4 fruit fly cellular contexts compared by ENCODE assay signal in the genomic region with DNA sequence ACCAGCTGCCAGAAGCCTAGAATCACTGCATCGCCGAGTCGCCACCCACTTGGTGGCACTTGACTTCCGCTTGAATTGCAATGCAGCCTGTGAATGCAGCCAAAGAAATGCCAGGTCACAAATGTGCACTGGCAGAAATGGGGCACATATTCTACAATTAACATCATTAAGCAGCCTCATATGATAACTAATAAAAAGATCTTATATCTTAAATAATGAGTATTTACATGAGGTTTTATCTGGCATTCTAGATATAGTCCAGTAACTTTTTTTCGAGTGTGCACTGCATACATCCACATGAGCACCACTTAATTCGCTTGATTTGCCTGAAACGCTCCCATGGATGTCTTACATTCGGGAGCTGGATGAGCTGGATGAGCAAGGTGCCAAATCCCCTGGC.
TF ChIP-seq lines count a peak whose summit lies in the region.

No protein-coding gene starts in this region.

- no peak for TF ChIP-seq CTCF in whole organism, embryonic (GFP tag; optimal IDR thresholded peaks at IDR 0.05; lab: Kevin White, UChicago)

TF ChIP-seq in whole organism, embryonic, 481 proteins besides CTCF, POLR2A, EP300 and RAD21 (continues in another document):
- TF ChIP-seq prd (optimal IDR thresholded peaks at IDR 0.05; lab: Kevin White, UChicago) = no peak
- peak; percentile 21; the same call in 1 of the 3 replicates for TF ChIP-seq prd (GFP tag; IDR thresholded peaks at IDR 0.05; lab: Robert Waterston, UW)
- TF ChIP-seq Dbx (GFP tag; IDR thresholded peaks at IDR 0.05; lab: Robert Waterston, UW) = no peak
- TF ChIP-seq bcd (GFP tag; optimal IDR thresholded peaks at IDR 0.05; lab: Kevin White, UChicago) = no peak
- no peak for TF ChIP-seq shn (GFP tag; optimal IDR thresholded peaks at IDR 0.05; lab: Kevin White, UChicago)
- TF ChIP-seq CG11504 (tag; optimal IDR thresholded peaks at IDR 0.05; lab: Kevin White, UChicago) = no peak
- TF ChIP-seq dmrt99B (tag; optimal IDR thresholded peaks at IDR 0.05; lab: Kevin White, UChicago) = no peak
- TF ChIP-seq sens (GFP tag; lab: Kevin White, UChicago) = peak; percentile 28
- no peak for TF ChIP-seq CG1233 (GFP tag; optimal IDR thresholded peaks at IDR 0.05; lab: Kevin White, UChicago)
- no peak for TF ChIP-seq CG4820 (GFP tag; optimal IDR thresholded peaks at IDR 0.05; lab: Kevin White, UChicago)
- peak; percentile 54; the same call in 1 of the 2 replicates for TF ChIP-seq Drgx (GFP tag; IDR thresholded peaks at IDR 0.05; lab: Robert Waterston, UW)
- peak; percentile 30; the same call in 1 of the 2 replicates for TF ChIP-seq CG5953 (GFP tag; IDR thresholded peaks at IDR 0.05; lab: Robert Waterston, UW)
- peak; percentile 8 for TF ChIP-seq CG1603 (tag; optimal IDR thresholded peaks at IDR 0.05; lab: Kevin White, UChicago)
- no peak for TF ChIP-seq CG7987 (GFP tag; optimal IDR thresholded peaks at IDR 0.05; lab: Kevin White, UChicago)
- TF ChIP-seq CG12659 (GFP tag; optimal IDR thresholded peaks at IDR 0.05; lab: Kevin White, UChicago) = no peak
- no peak for TF ChIP-seq stwl (tag; optimal IDR thresholded peaks at IDR 0.05; lab: Kevin White, UChicago)
- no peak for TF ChIP-seq CG3065 (GFP tag; optimal IDR thresholded peaks at IDR 0.05; lab: Kevin White, UChicago)
- no peak for TF ChIP-seq CG8359 (GFP tag; optimal IDR thresholded peaks at IDR 0.05; lab: Kevin White, UChicago; ENCODE audit: borderline replicate concordance)
- peak; percentile 21 for TF ChIP-seq Sox102F (GFP tag; optimal IDR thresholded peaks at IDR 0.05; lab: Kevin White, UChicago)
- no peak for TF ChIP-seq CG30403 (GFP tag; optimal IDR thresholded peaks at IDR 0.05; lab: Kevin White, UChicago)
- peak; percentile 20 to 37 for TF ChIP-seq bsh (GFP tag; optimal IDR thresholded peaks at IDR 0.05; lab: Kevin White, UChicago)
- no peak for TF ChIP-seq odd (GFP tag; optimal IDR thresholded peaks at IDR 0.05; lab: Kevin White, UChicago)

TF ChIP-seq in whole organism, prepupa, 60 proteins besides CTCF, POLR2A, EP300 and RAD21 (continues in another document):
- TF ChIP-seq CG15336 (GFP tag; IDR thresholded peaks at IDR 0.05; lab: Robert Waterston, UW) (peak; percentile 63), CG7368 (GFP tag; optimal IDR thresholded peaks at IDR 0.05; lab: Kevin White, UChicago) (peak; percentile 29), CG9139 (GFP tag; optimal IDR thresholded peaks at IDR 0.05; lab: Kevin White, UChicago) (no peak), Ets21C (GFP tag; optimal IDR thresholded peaks at IDR 0.05; lab: Kevin White, UChicago) (no peak), Eip93F (GFP tag; optimal IDR thresholded peaks at IDR 0.05; lab: Kevin White, UChicago) (no peak), Met (GFP tag; optimal IDR thresholded peaks at IDR 0.05; lab: Kevin White, UChicago) (peak; percentile 72), CG31627 (GFP tag; optimal IDR thresholded peaks at IDR 0.05; lab: Kevin White, UChicago) (peak; percentile 49), Eip75B (GFP tag; optimal IDR thresholded peaks at IDR 0.05; lab: Kevin White, UChicago) (peak; percentile 39), CG6808 (GFP tag; optimal IDR thresholded peaks at IDR 0.05; lab: Kevin White, UChicago) (peak; percentile 39), ss (GFP tag; optimal IDR thresholded peaks at IDR 0.05; lab: Kevin White, UChicago) (no peak), Sox14 (GFP tag; optimal IDR thresholded peaks at IDR 0.05; lab: Kevin White, UChicago) (peak; percentile 63), eg (GFP tag; IDR thresholded peaks at IDR 0.05; lab: Robert Waterston, UW) (peak; percentile 65; the same call in 2 of the 3 replicates), esn (GFP tag; optimal IDR thresholded peaks at IDR 0.05; lab: Kevin White, UChicago) (peak; percentile 41), CG8632 (GFP tag; optimal IDR thresholded peaks at IDR 0.05; lab: Kevin White, UChicago) (peak; percentile 24), CG32006 (GFP tag; optimal IDR thresholded peaks at IDR 0.05; lab: Kevin White, UChicago) (peak; percentile 67), fd59A (GFP tag; optimal IDR thresholded peaks at IDR 0.05; lab: Kevin White, UChicago) (peak; percentile 10), spab (GFP tag; optimal IDR thresholded peaks at IDR 0.05; lab: Kevin White, UChicago) (peak; percentile 14), CG10631 (GFP tag; optimal IDR thresholded peaks at IDR 0.05; lab: Kevin White, UChicago) (peak; percentile 49), Hr4 (GFP tag; optimal IDR thresholded peaks at IDR 0.05; lab: Kevin White, UChicago) (peak; percentile 65), CG16779 (tag; optimal IDR thresholded peaks at IDR 0.05; lab: Kevin White, UChicago) (no peak), dsx (GFP tag; optimal IDR thresholded peaks at IDR 0.05; lab: Kevin White, UChicago; ENCODE audit: poor library complexity, severe bottlenecking) (no peak), Eip78C (GFP tag; lab: Kevin White, UChicago) (no peak)

TF ChIP-seq in whole organism, pupa, 21 proteins besides CTCF, POLR2A, EP300 and RAD21:
- TF ChIP-seq rn (GFP tag; IDR thresholded peaks at IDR 0.05; lab: Robert Waterston, UW) = peak; percentile 48; the same call in 1 of the 2 replicates
- peak; percentile 68; the same call in 2 of the 3 replicates for TF ChIP-seq fd96Ca (GFP tag; IDR thresholded peaks at IDR 0.05; lab: Robert Waterston, UW)
- peak; percentile 57 for TF ChIP-seq CG9948 (tag; optimal IDR thresholded peaks at IDR 0.05; lab: Kevin White, UChicago)
- peak; percentile 28 for TF ChIP-seq Pif1A (GFP tag; optimal IDR thresholded peaks at IDR 0.05; lab: Kevin White, UChicago)
- peak; percentile 36; the same call in 1 of the 2 replicates for TF ChIP-seq CG12605 (GFP tag; IDR thresholded peaks at IDR 0.05; lab: Robert Waterston, UW)
- TF ChIP-seq EcR (GFP tag; optimal IDR thresholded peaks at IDR 0.05; lab: Kevin White, UChicago) = no peak
- no peak for TF ChIP-seq CG13204 (GFP tag; optimal IDR thresholded peaks at IDR 0.05; lab: Kevin White, UChicago)
- TF ChIP-seq CG15710 (tag; optimal IDR thresholded peaks at IDR 0.05; lab: Kevin White, UChicago) = peak; percentile 55
- peak; percentile 10 for TF ChIP-seq Pif1B (GFP tag; optimal IDR thresholded peaks at IDR 0.05; lab: Kevin White, UChicago)
- peak; percentile 80 for TF ChIP-seq CG4496 (GFP tag; IDR thresholded peaks at IDR 0.05; lab: Robert Waterston, UW)
- peak; percentile 62 for TF ChIP-seq CG8301 (tag; optimal IDR thresholded peaks at IDR 0.05; lab: Kevin White, UChicago)
- peak; percentile 30 for TF ChIP-seq CG34367 (tag; optimal IDR thresholded peaks at IDR 0.05; lab: Kevin White, UChicago)
- peak; percentile 63 for TF ChIP-seq CG8159 (tag; optimal IDR thresholded peaks at IDR 0.05; lab: Kevin White, UChicago)
- TF ChIP-seq CG32121 (GFP tag; IDR thresholded peaks at IDR 0.05; lab: Robert Waterston, UW) = peak; percentile 29; the same call in 1 of the 2 replicates
- peak; percentile 66 for TF ChIP-seq CG14655 (GFP tag; optimal IDR thresholded peaks at IDR 0.05; lab: Kevin White, UChicago)
- no peak for TF ChIP-seq CG10348 (GFP tag; IDR thresholded peaks at IDR 0.05; lab: Robert Waterston, UW)
- peak; percentile 28 for TF ChIP-seq Snoo (tag; optimal IDR thresholded peaks at IDR 0.05; lab: Kevin White, UChicago)
- peak; percentile 57 for TF ChIP-seq CG17806 (tag; optimal IDR thresholded peaks at IDR 0.05; lab: Kevin White, UChicago)
- TF ChIP-seq Ets98B (GFP tag; IDR thresholded peaks at IDR 0.05; lab: Robert Waterston, UW) = peak; percentile 63
- TF ChIP-seq gl (tag; optimal IDR thresholded peaks at IDR 0.05; lab: Kevin White, UChicago) = no peak
- no peak for TF ChIP-seq D1 (tag; optimal IDR thresholded peaks at IDR 0.05; lab: Kevin White, UChicago)
TF ChIP-seq in whole organism, pupa: peak in this region for 16.

TF ChIP-seq in whole organism, wandering third instar larva, 38 proteins besides CTCF, POLR2A, EP300 and RAD21:
- TF ChIP-seq HLH106 (tag; optimal IDR thresholded peaks at IDR 0.05; lab: Kevin White, UChicago) = peak; percentile 41
- peak in 1 of 2 experiments; percentile 3 for TF ChIP-seq foxo (GFP tag; optimal IDR thresholded peaks at IDR 0.05; lab: Kevin White, UChicago)
- TF ChIP-seq fru (GFP tag; optimal IDR thresholded peaks at IDR 0.05; lab: Kevin White, UChicago) = peak; percentile 8
- TF ChIP-seq OdsH (GFP tag; optimal IDR thresholded peaks at IDR 0.05; lab: Kevin White, UChicago) = peak; percentile 22
- TF ChIP-seq sage (GFP tag; optimal IDR thresholded peaks at IDR 0.05; lab: Kevin White, UChicago) = no peak
- TF ChIP-seq ey (GFP tag; optimal IDR thresholded peaks at IDR 0.05; lab: Kevin White, UChicago) = peak; percentile 17
- peak; percentile 21 for TF ChIP-seq rgr (GFP tag; optimal IDR thresholded peaks at IDR 0.05; lab: Kevin White, UChicago)
- TF ChIP-seq jim (GFP tag; optimal IDR thresholded peaks at IDR 0.05; lab: Kevin White, UChicago) = no peak
TF ChIP-seq in whole organism, wandering third instar larva: peak in this region for 6.
